Worm (Caenorhabditis elegans) whole organism, midembryonic: ENCODE results near the gene F08F8.6.

Experiments used
- T22C8.4 ChIP-seq: fragments of 200-800 bp; sonication (Bioruptor generic); IDR thresholded peaks from 2 replicates; pipeline ENCODE4 v1.3.6; 2022; ENCODE audit warnings: missing genetic modification characterization, missing compliant biosample characterization
- cog-1 ChIP-seq: sonication (generic microtip); optimal IDR thresholded peaks from 2 replicates; lab custom pipeline; 2016; ENCODE audit warnings: missing genetic modification characterization, missing compliant biosample characterization
- flt-1 ChIP-seq: fragments of 200-800 bp; sonication (Bioruptor generic); IDR thresholded peaks from 2 replicates; pipeline ENCODE4 v1.3.6; 2022; ENCODE audit warnings: missing genetic modification characterization, missing compliant biosample characterization
- klf-2 ChIP-seq: fragments of 200-800 bp; sonication (Bioruptor generic); conservative IDR thresholded peaks from 2 replicates; pipeline ENCODE4 v1.3.6; 2022; ENCODE audit warnings: missing genetic modification reagents, missing genetic modification characterization, missing compliant biosample characterization
- med-1 ChIP-seq: sonication (generic microtip); optimal IDR thresholded peaks from 2 replicates; lab custom pipeline; 2017; ENCODE audit warnings: missing genetic modification characterization, mild to moderate bottlenecking, missing compliant biosample characterization, antibody characterized with exemption, missing genetic modification reagents; ENCODE audit not compliant: insufficient read depth
- ztf-23 ChIP-seq: fragments of 200-800 bp; sonication (Bioruptor generic); IDR thresholded peaks from 2 replicates; pipeline ENCODE4 v1.3.6; 2022; ENCODE audit warnings: missing genetic modification reagents, missing genetic modification characterization, missing compliant biosample characterization

DNA sequence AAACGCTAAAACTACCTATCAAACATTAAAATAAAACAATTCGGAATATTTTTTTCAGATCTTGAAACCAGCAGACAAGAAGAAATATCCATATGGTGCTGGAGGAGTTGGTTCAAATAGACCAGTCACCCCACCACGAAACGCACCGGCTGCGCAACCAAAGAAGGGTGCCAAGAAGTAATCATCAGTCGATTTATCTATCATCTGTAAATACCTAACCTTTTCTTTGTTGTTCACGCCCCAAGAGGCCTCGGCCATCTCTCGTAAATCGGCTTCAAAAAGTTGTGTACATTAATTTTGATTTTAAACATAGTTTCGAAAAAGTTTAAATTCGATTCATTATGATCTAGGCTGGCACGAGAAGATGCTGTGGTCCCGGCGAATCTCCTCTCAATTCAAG lies 5.5 kb upstream of the F08F8.6 start:
- TF ChIP-seq T22C8.4 (GFP tag; lab: Robert Waterston, UW) (no peak), flt-1 (no peak), klf-2 (GFP tag; lab: Robert Waterston, UW) (no peak), ztf-23 (GFP tag; lab: Robert Waterston, UW) (no peak), med-1 (no peak), cog-1 (tag; lab: Kevin White, UChicago) (no peak)
